Fruit fly (Drosophila melanogaster): Measurements from ENCODE around the gene mei-218.

The mei-218 gene

dm6 chrX:17167304-17167703 lies 24.5 kb upstream of the mei-218 start:
- TF ChIP-seq rgr (GFP tag; optimal IDR thresholded peaks at IDR 0.05): no peak
- TF ChIP-seq ey (GFP tag; optimal IDR thresholded peaks at IDR 0.05): no peak

DNA sequence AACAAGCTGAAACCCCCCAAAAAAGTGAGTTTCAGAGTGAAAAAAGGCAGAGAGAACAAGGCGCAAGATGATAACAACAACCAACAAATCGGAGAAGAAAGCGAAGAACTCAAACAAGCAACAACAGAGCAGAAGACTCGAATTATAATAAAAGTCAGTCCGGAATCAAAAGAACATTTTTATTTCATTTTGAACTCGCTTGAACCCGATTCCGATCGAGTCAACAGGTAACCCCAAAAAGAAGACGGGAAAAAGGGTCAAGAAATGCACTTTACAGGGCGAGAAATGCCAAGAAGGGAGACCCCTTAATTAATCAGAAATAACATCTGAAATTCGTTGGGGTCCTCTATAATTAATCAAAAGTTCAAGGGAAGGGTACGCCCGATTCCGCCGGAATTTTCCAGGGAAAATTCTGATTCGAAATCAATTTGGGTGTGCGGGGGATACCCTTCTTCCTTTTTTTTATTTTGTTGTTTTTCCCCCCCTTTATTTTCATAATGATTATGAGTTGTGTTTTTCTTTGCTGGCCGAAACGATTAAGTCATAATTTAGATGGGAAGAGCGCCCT lies 19.7 kb upstream of the mei-218 start:
- TF ChIP-seq Abd-B (GFP tag; optimal IDR thresholded peaks at IDR 0.05): no peak
- TF ChIP-seq Rel (GFP tag; optimal IDR thresholded peaks at IDR 0.05): no peak
- TF ChIP-seq Rel (tag; optimal IDR thresholded peaks at IDR 0.05): peak; percentile 35
- no peak for TF ChIP-seq dmrt93B (GFP tag; optimal IDR thresholded peaks at IDR 0.05)
- no peak for TF ChIP-seq Hr83 (GFP tag; optimal IDR thresholded peaks at IDR 0.05; ENCODE audit: poor library complexity, severe bottlenecking)
- TF ChIP-seq sv (GFP tag; optimal IDR thresholded peaks at IDR 0.05): no peak
- no peak for TF ChIP-seq CG32264 (GFP tag; optimal IDR thresholded peaks at IDR 0.05)
- no peak for TF ChIP-seq pan (optimal IDR thresholded peaks at IDR 0.05)
- TF ChIP-seq br (GFP tag; optimal IDR thresholded peaks at IDR 0.05): no peak
- no peak for TF ChIP-seq jim (GFP tag; optimal IDR thresholded peaks at IDR 0.05)

DNA sequence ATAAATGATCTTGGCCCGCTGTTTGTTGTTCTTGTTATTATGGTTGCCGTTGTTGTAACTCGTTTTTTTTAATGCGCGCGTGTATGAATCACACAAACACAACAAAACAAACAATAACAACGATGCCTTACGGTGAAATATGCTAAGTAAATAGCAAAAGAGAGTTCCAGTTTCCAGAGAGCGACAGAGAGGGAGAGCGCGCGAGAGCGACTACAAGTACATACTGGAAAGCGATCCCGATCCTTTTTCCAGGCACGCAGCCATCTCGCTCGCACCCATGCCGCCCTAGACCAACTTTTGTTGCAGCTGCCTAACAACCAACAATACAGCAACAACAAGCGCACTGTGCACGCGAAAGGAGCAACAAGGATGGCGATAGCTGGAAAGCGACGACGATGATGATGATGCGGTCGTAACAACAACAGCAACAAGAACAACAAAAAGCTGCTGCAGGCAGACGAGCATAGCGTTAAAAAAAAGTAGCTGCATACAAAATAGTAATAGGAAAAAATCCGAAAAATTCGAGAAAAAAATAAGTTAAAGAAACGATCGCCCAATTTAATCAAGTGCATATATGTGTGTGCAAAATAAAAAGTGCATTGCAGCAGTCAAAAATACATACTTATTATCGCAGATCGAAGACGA lies 17.7 kb upstream of the mei-218 start:
- TF ChIP-seq Dif (GFP tag; optimal IDR thresholded peaks at IDR 0.05; ENCODE audit: partially characterized antibody) (peak; percentile 52), h (GFP tag; optimal IDR thresholded peaks at IDR 0.05) (no peak)

DNA sequence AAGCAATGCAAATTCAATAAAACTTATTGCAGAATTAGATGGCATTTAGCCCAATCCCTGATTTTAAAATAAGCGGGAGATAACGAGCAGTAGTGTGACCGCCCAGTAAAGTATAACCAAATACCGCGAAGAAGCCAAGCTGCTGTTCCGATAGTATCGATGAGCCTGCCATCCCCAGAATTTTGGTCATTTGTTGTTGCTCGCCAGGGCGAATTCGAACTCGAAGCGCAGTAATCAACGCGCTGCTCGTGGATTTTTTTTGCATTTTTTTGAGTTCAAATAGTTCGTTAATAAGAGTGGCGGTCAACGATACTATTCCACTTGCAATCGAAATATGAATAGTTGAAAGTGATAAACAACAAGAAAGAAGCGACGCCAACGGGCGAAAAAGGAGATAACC lies 17.0 kb upstream of the mei-218 start, which contains the start of gene baz:
baz (plus strand) TSS at position 188 of the 400 bp plus-strand sequence.
- peak; percentile 1 for TF ChIP-seq psq (GFP tag; optimal IDR thresholded peaks at IDR 0.05)
- TF ChIP-seq Sp1 (GFP tag; optimal IDR thresholded peaks at IDR 0.05): peak; percentile 12
- TF ChIP-seq sage (GFP tag; optimal IDR thresholded peaks at IDR 0.05): no peak
- TF ChIP-seq CG32264 (GFP tag; optimal IDR thresholded peaks at IDR 0.05): no peak
- TF ChIP-seq Rel (GFP tag; optimal IDR thresholded peaks at IDR 0.05): no peak
- TF ChIP-seq Rel (tag; optimal IDR thresholded peaks at IDR 0.05): peak; percentile 59

DNA sequence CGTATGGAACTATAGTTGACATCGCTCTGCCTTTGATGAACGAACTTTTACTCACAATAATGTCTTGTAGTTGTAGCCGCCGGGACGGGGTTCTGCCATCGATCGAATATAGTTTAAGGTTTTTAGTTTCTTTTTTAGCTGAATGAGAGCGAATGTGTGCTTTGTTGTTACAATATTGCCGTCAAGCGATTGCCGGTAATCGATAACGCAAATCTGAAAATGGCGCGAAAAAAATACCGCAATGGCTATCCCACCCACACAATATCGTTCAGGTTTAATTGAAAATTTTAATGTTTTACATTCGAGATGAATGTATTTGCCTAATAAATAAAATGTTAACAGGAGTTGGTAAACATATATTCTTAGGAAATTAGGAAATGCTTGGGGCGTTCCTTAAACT lies 16.3 kb upstream of the mei-218 start, which contains the start of gene xmas:
xmas (minus strand) TSS at position 191 of the 400 bp plus-strand sequence.
- no peak for TF ChIP-seq sage (GFP tag; optimal IDR thresholded peaks at IDR 0.05)
- no peak for TF ChIP-seq Jra (GFP tag; optimal IDR thresholded peaks at IDR 0.05)
- TF ChIP-seq fru (GFP tag; optimal IDR thresholded peaks at IDR 0.05): no peak
- no peak for TF ChIP-seq Rel (GFP tag; optimal IDR thresholded peaks at IDR 0.05)
- no peak for TF ChIP-seq Rel (tag; optimal IDR thresholded peaks at IDR 0.05)
- no peak for TF ChIP-seq Dif (GFP tag; optimal IDR thresholded peaks at IDR 0.05; ENCODE audit: partially characterized antibody)
- no peak for TF ChIP-seq OdsH (GFP tag; optimal IDR thresholded peaks at IDR 0.05)
- no peak for TF ChIP-seq tai (GFP tag; optimal IDR thresholded peaks at IDR 0.05)
- no peak for TF ChIP-seq dsf (GFP tag; optimal IDR thresholded peaks at IDR 0.05; ENCODE audit: borderline replicate concordance)
- no peak for TF ChIP-seq dl (GFP tag; optimal IDR thresholded peaks at IDR 0.05; ENCODE audit: insufficient read depth in 1 of 2, partially characterized antibody in 2 of 2)
- no peak for TF ChIP-seq br (GFP tag; optimal IDR thresholded peaks at IDR 0.05)
- no peak for TF ChIP-seq Hnf4 (GFP tag; optimal IDR thresholded peaks at IDR 0.05)
- no peak for TF ChIP-seq Hr78 (GFP tag; optimal IDR thresholded peaks at IDR 0.05)
- TF ChIP-seq pan (optimal IDR thresholded peaks at IDR 0.05): no peak
- no peak for TF ChIP-seq rgr (GFP tag; optimal IDR thresholded peaks at IDR 0.05)

dm6 chrX:17150660-17151059 lies 7.9 kb upstream of the mei-218 start:
- TF ChIP-seq Rel (GFP tag; optimal IDR thresholded peaks at IDR 0.05) (no peak), Rel (tag; optimal IDR thresholded peaks at IDR 0.05) (peak; percentile 84), usp (GFP tag; optimal IDR thresholded peaks at IDR 0.05) (no peak)

dm6 chrX:17149652-17150266 lies 7.0 kb upstream of the mei-218 start:
- TF ChIP-seq sv (GFP tag; optimal IDR thresholded peaks at IDR 0.05): no peak
- TF ChIP-seq Dfd (GFP tag; optimal IDR thresholded peaks at IDR 0.05): peak; percentile 98
- no peak for TF ChIP-seq dsf (GFP tag; optimal IDR thresholded peaks at IDR 0.05; ENCODE audit: borderline replicate concordance)
- TF ChIP-seq GATAd (GFP tag; optimal IDR thresholded peaks at IDR 0.05): no peak
- no peak for TF ChIP-seq Hr78 (GFP tag; optimal IDR thresholded peaks at IDR 0.05)
